Worm (Caenorhabditis elegans): ENCODE data around the gene C44C10.7.

Gene C44C10.7

DNA sequence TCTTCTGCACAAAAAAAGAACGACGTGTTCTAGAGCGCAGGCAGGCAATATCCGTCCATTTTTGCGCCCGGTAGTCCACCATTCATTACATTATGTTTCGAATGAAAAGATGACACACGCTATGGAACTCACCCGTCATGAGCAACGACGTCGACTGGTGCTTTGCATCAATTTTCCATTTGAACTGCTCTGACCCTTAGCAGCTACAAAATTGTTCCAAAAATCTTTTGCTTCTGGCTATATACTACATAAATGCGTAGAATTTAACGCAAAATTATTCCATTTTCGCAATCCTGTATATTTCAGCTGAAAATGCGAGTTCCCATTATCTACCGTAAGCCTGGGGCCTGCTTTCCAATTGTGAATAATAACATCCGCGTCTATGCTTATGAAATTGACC, 29.7 kb downstream of the C44C10.7 start, which contains the start of gene T04F8.3:
T04F8.3 (plus strand) TSS at position 301 of the 400 bp plus-strand sequence.
- TF ChIP-seq snpc-4 (tag; optimal IDR thresholded peaks at IDR 0.05) = no peak
- no peak for TF ChIP-seq sma-3 (GFP tag; optimal IDR thresholded peaks at IDR 0.05)
- TF ChIP-seq dmd-4 (tag; optimal IDR thresholded peaks at IDR 0.05) = no peak
- no peak for TF ChIP-seq crh-2 (tag; optimal IDR thresholded peaks at IDR 0.05)
- no peak for TF ChIP-seq peb-1 (tag; optimal IDR thresholded peaks at IDR 0.05)
- TF ChIP-seq zag-1 (tag; optimal IDR thresholded peaks at IDR 0.05) = no peak
- no peak for TF ChIP-seq ztf-11 (tag; optimal IDR thresholded peaks at IDR 0.05)
- no peak for TF ChIP-seq lin-13 (GFP tag; optimal IDR thresholded peaks at IDR 0.05)

DNA sequence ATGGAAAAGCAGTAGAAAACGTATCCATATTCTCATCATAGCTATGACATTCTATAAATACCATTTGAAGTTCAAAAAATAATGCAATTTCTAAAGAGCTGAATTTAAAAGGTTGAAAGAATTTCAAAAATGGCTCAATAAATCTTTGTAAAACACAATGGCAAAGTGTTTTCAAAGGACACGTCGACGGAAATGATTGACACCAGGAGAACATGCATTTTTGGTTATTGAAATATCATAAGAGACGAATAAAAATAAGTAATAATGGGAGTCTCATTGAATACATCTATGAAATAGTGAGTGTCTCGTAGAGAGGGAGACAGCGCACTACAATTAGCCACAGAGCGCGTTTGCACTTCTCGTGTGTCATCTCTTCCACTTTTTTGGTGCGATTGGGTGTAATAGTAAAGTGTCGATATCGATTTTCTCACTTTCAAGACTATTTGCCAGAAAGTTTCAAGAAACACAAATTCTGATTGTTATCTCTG, 31.5 kb downstream of the C44C10.7 start, which contains the start of gene T04F8.2:
T04F8.2 (minus strand) TSS at position 51 of the 488 bp plus-strand sequence.
- TF ChIP-seq dmd-4 (tag; optimal IDR thresholded peaks at IDR 0.05) (no peak), egl-27 (tag; optimal IDR thresholded peaks at IDR 0.05) (no peak), nhr-23 (tag; optimal IDR thresholded peaks at IDR 0.05) (no peak), nhr-10 (tag; optimal IDR thresholded peaks at IDR 0.05) (no peak), lin-13 (GFP tag; optimal IDR thresholded peaks at IDR 0.05) (peak; percentile 48), unc-39 (tag; optimal IDR thresholded peaks at IDR 0.05) (no peak), alr-1 (tag; optimal IDR thresholded peaks at IDR 0.05) (no peak), aly-2 (tag; optimal IDR thresholded peaks at IDR 0.05) (no peak), nhr-21 (tag; optimal IDR thresholded peaks at IDR 0.05) (peak; percentile 33), sem-4 (tag; optimal IDR thresholded peaks at IDR 0.05) (peak; percentile 42), C34F6.9 (tag; optimal IDR thresholded peaks at IDR 0.05) (peak; percentile 77), mbf-1 (tag; optimal IDR thresholded peaks at IDR 0.05) (no peak), lsy-2 (tag; optimal IDR thresholded peaks at IDR 0.05) (peak in 1 of 2 experiments; percentile 67), lin-39 (tag; optimal IDR thresholded peaks at IDR 0.05) (no peak), nhr-129 (tag; optimal IDR thresholded peaks at IDR 0.05) (peak; percentile 84), sma-3 (GFP tag; optimal IDR thresholded peaks at IDR 0.05) (peak; percentile 29), ceh-16 (tag; optimal IDR thresholded peaks at IDR 0.05) (peak; percentile 32), ceh-82 (tag; optimal IDR thresholded peaks at IDR 0.05) (no peak), blmp-1 (tag; optimal IDR thresholded peaks at IDR 0.05; ENCODE audit: insufficient read depth) (no peak), elt-1 (tag; optimal IDR thresholded peaks at IDR 0.05) (no peak), Y55F3AM.14 (GFP tag; optimal IDR thresholded peaks at IDR 0.05) (no peak), unc-55 (GFP tag; optimal IDR thresholded peaks at IDR 0.05) (peak; percentile 77), mdl-1 (tag; optimal IDR thresholded peaks at IDR 0.05) (no peak), peb-1 (tag; optimal IDR thresholded peaks at IDR 0.05) (no peak), ama-1 (optimal IDR thresholded peaks at IDR 0.05) (no peak), unc-62 (GFP tag; optimal IDR thresholded peaks at IDR 0.05) (no peak), ztf-4 (tag; optimal IDR thresholded peaks at IDR 0.05) (no peak), skn-1 (tag; optimal IDR thresholded peaks at IDR 0.05) (no peak), nhr-12 (tag; optimal IDR thresholded peaks at IDR 0.05) (no peak), nhr-6 (tag; optimal IDR thresholded peaks at IDR 0.05) (peak; percentile 27), nhr-77 (tag; optimal IDR thresholded peaks at IDR 0.05) (no peak), R02D3.7 (tag; optimal IDR thresholded peaks at IDR 0.05) (no peak), ztf-1 (GFP tag; conservative IDR thresholded peaks at IDR 0.05) (no peak), snpc-4 (tag; optimal IDR thresholded peaks at IDR 0.05) (no peak), F13H6.1 (tag; optimal IDR thresholded peaks at IDR 0.05) (peak; percentile 28), mab-5 (tag; optimal IDR thresholded peaks at IDR 0.05) (no peak), nhr-237 (tag; optimal IDR thresholded peaks at IDR 0.05) (no peak), lin-11 (tag; optimal IDR thresholded peaks at IDR 0.05) (peak; percentile 31), ZK546.5 (tag; optimal IDR thresholded peaks at IDR 0.05) (no peak), zag-1 (tag; optimal IDR thresholded peaks at IDR 0.05) (no peak), elt-3 (tag; optimal IDR thresholded peaks at IDR 0.05) (no peak), fos-1 (tag; optimal IDR thresholded peaks at IDR 0.05) (peak; percentile 82), nhr-25 (tag; optimal IDR thresholded peaks at IDR 0.05) (peak; percentile 63), sma-9 (GFP tag; optimal IDR thresholded peaks at IDR 0.05) (peak; percentile 76), sma-9 (tag; optimal IDR thresholded peaks at IDR 0.05) (no peak), nhr-11 (tag; optimal IDR thresholded peaks at IDR 0.05) (no peak), ztf-11 (tag; optimal IDR thresholded peaks at IDR 0.05) (no peak), crh-2 (tag; optimal IDR thresholded peaks at IDR 0.05) (peak; percentile 69), gmeb-1 (tag; optimal IDR thresholded peaks at IDR 0.05) (peak; percentile 58)
